Fruit fly (Drosophila melanogaster) whole organism, embryonic: Measurements from ENCODE around the gene Ir93a.

Experiments used
- BtbVII ChIP-seq: fragments of 200-800 bp; sonication (Bioruptor generic); optimal IDR thresholded peaks from 3 replicates; lab custom pipeline; 2017; ENCODE audit warnings: missing biosample characterization, mild to moderate bottlenecking, missing genetic modification characterization
- C15 ChIP-seq: fragments of 200-800 bp; sonication (Bioruptor generic); IDR thresholded peaks from 3 replicates; pipeline ENCODE4 v1.3.6; 2022; ENCODE audit warnings: missing biosample characterization, missing genetic modification characterization
- CG10147 ChIP-seq: fragments of 200-800 bp; sonication (Bioruptor generic); optimal IDR thresholded peaks from 2 replicates; lab custom pipeline; 2019; ENCODE audit warnings: missing biosample characterization, mild to moderate bottlenecking, missing genetic modification characterization, moderate library complexity
- CG11247 ChIP-seq: fragments of 200-800 bp; sonication (Bioruptor generic); IDR thresholded peaks from 2 replicates; pipeline ENCODE4 v1.3.6; 2022; ENCODE audit warnings: missing biosample characterization, missing genetic modification characterization
- CG12391 ChIP-seq: fragments of 200-800 bp; sonication (Bioruptor generic); optimal IDR thresholded peaks from 3 replicates; lab custom pipeline; 2018; ENCODE audit warnings: missing biosample characterization, mild to moderate bottlenecking, missing genetic modification characterization, moderate library complexity
- CG14014 ChIP-seq: fragments of 200-800 bp; sonication (Bioruptor generic); IDR thresholded peaks from 2 replicates; pipeline ENCODE4 v1.3.6; 2022; ENCODE audit warnings: missing biosample characterization, missing genetic modification characterization
- CG15514 ChIP-seq: fragments of 200-800 bp; sonication (Bioruptor generic); optimal IDR thresholded peaks from 3 replicates; lab custom pipeline; 2017; ENCODE audit warnings: missing biosample characterization, missing genetic modification characterization, mild to moderate bottlenecking, moderate library complexity, missing genetic modification reagents
- CG1647 ChIP-seq: fragments of 200-800 bp; sonication (Bioruptor generic); optimal IDR thresholded peaks from 3 replicates; lab custom pipeline; 2016; ENCODE audit warnings: missing biosample characterization, missing genetic modification characterization
- CG17186 ChIP-seq: fragments of 200-800 bp; sonication (Bioruptor generic); optimal IDR thresholded peaks from 3 replicates; lab custom pipeline; 2017; ENCODE audit warnings: missing biosample characterization, missing genetic modification reagents, missing genetic modification characterization
- CG17802 ChIP-seq: fragments of 200-800 bp; sonication (Bioruptor generic); optimal IDR thresholded peaks from 2 replicates; lab custom pipeline; 2018; ENCODE audit warnings: missing biosample characterization, mild to moderate bottlenecking, missing genetic modification characterization, moderate library complexity
- CG18011 ChIP-seq: fragments of 200-800 bp; sonication (Bioruptor generic); optimal IDR thresholded peaks from 2 replicates; lab custom pipeline; 2017; ENCODE audit warnings: missing biosample characterization, missing genetic modification characterization, mild to moderate bottlenecking, moderate library complexity, missing genotype
- CG2712 ChIP-seq: fragments of 200-800 bp; optimal IDR thresholded peaks from 3 replicates; lab custom pipeline; 2019; ENCODE audit warnings: missing biosample characterization, mild to moderate bottlenecking, missing genetic modification characterization, moderate library complexity
- CG3065 ChIP-seq: fragments of 200-800 bp; sonication (Bioruptor generic); optimal IDR thresholded peaks from 2 replicates; lab custom pipeline; 2016; ENCODE audit warnings: missing biosample characterization, missing genetic modification characterization
- CG34376 ChIP-seq: fragments of 200-800 bp; sonication (Bioruptor generic); optimal IDR thresholded peaks from 2 replicates; lab custom pipeline; 2018; ENCODE audit warnings: missing biosample characterization, mild to moderate bottlenecking, missing genetic modification characterization
- CG3726 ChIP-seq: fragments of 200-800 bp; sonication (Bioruptor generic); IDR thresholded peaks from 3 replicates; pipeline ENCODE4, ENCODE4 v1.3.6; 2022; ENCODE audit warnings: missing biosample characterization, missing genetic modification characterization
- CG43689 ChIP-seq: fragments of 200-800 bp; sonication (Bioruptor generic); IDR thresholded peaks from 2 replicates; pipeline ENCODE4 v1.3.6; 2022; ENCODE audit warnings: missing biosample characterization, missing genetic modification characterization
- CG4617 ChIP-seq: fragments of 200-800 bp; sonication (Bioruptor generic); optimal IDR thresholded peaks from 3 replicates; lab custom pipeline; 2016; ENCODE audit warnings: missing biosample characterization, missing genetic modification characterization, borderline replicate concordance
- CG6654 ChIP-seq: fragments of 200-800 bp; sonication (Bioruptor generic); optimal IDR thresholded peaks from 2 replicates; lab custom pipeline; 2017; ENCODE audit warnings: missing biosample characterization, mild to moderate bottlenecking, missing genetic modification characterization
- CG8089 ChIP-seq: fragments of 200-800 bp; sonication (Bioruptor generic); optimal IDR thresholded peaks from 3 replicates; lab custom pipeline; 2016; ENCODE audit warnings: missing biosample characterization, missing genetic modification characterization
- CG8281 ChIP-seq: fragments of 200-800 bp; sonication (Bioruptor generic); optimal IDR thresholded peaks from 2 replicates; lab custom pipeline; 2018; ENCODE audit warnings: missing biosample characterization, mild to moderate bottlenecking, missing genetic modification characterization, moderate library complexity
- CG9797 ChIP-seq: fragments of 200-800 bp; sonication (Bioruptor generic); optimal IDR thresholded peaks from 3 replicates; lab custom pipeline; 2018; ENCODE audit warnings: missing biosample characterization, mild to moderate bottlenecking, missing genetic modification characterization
- CG9932 ChIP-seq: fragments of 200-800 bp; sonication (Bioruptor generic); IDR thresholded peaks from 2 replicates; pipeline ENCODE4 v1.3.6; 2022; ENCODE audit warnings: missing biosample characterization, missing genetic modification characterization
- CTCF ChIP-seq: fragments of 200-800 bp; sonication (Bioruptor generic); optimal IDR thresholded peaks from 2 replicates; lab custom pipeline; 2017; ENCODE audit warnings: missing biosample characterization, mild to moderate bottlenecking, missing genetic modification characterization, moderate library complexity
- D19B ChIP-seq: fragments of 200-800 bp; sonication (Bioruptor generic); optimal IDR thresholded peaks from 2 replicates; lab custom pipeline; 2017; ENCODE audit warnings: missing biosample characterization, mild to moderate bottlenecking, missing genetic modification characterization
- Dfd ChIP-seq, 2 experiments: fragments of >200 bp; optimal IDR thresholded peaks; 2 replicates each; lab custom pipeline; 2017; ENCODE audit warnings: missing biosample characterization in 2 of 2, missing genetic modification characterization in 2 of 2
- Dll ChIP-seq: fragments of 200-800 bp; sonication (Bioruptor generic); IDR thresholded peaks from 4 replicates; pipeline ENCODE4 v1.3.6; 2022; ENCODE audit warnings: missing biosample characterization, missing genetic modification characterization; ENCODE audit not compliant: partially characterized antibody
- Fer2 ChIP-seq: fragments of 200-800 bp; sonication (Bioruptor generic); optimal IDR thresholded peaks from 2 replicates; lab custom pipeline; 2018; ENCODE audit warnings: missing biosample characterization, mild to moderate bottlenecking, missing genetic modification characterization, moderate library complexity
- HLH4C ChIP-seq: fragments of 200-800 bp; sonication (Bioruptor generic); IDR thresholded peaks from 3 replicates; pipeline ENCODE4 v1.3.6; 2022; ENCODE audit warnings: missing biosample characterization, missing genetic modification characterization; ENCODE audit not compliant: partially characterized antibody
- Hmr ChIP-seq: fragments of 200-800 bp; sonication (Bioruptor generic); optimal IDR thresholded peaks from 3 replicates; lab custom pipeline; 2017; ENCODE audit warnings: mild to moderate bottlenecking, missing biosample characterization, missing genetic modification reagents, missing genetic modification characterization
- Myb ChIP-seq: fragments of 200-800 bp; sonication (Bioruptor generic); optimal IDR thresholded peaks from 2 replicates; lab custom pipeline; 2016; ENCODE audit warnings: missing biosample characterization, missing genetic modification characterization
- NfI ChIP-seq: fragments of 200-800 bp; sonication (Bioruptor generic); optimal IDR thresholded peaks from 3 replicates; lab custom pipeline; 2018; ENCODE audit warnings: missing biosample characterization, mild to moderate bottlenecking, missing genetic modification characterization, moderate library complexity
- Sin3A ChIP-seq: fragments of >200 bp; optimal IDR thresholded peaks from 2 replicates; lab custom pipeline; 2018
- Stat92E ChIP-seq, 3 experiments: fragments of >200 bp in 2 of 3; fragments of 200-800 bp in 1 of 3; sonication (Bioruptor generic) in 1 of 3; optimal IDR thresholded peaks; 2 replicates each; lab custom pipeline; 2017 to 2019; ENCODE audit warnings: missing biosample characterization in 3 of 3, missing genetic modification characterization in 3 of 3, mild to moderate bottlenecking in 1 of 3, moderate library complexity in 1 of 3
- bsh ChIP-seq, 2 experiments: fragments of 200-800 bp; sonication (Bioruptor generic); optimal IDR thresholded peaks; 2 replicates each; lab custom pipeline; 2017 to 2018; ENCODE audit warnings: mild to moderate bottlenecking in 2 of 2, missing biosample characterization in 2 of 2, missing genetic modification characterization in 2 of 2, moderate library complexity in 1 of 2
- cad ChIP-seq: fragments of >200 bp; optimal IDR thresholded peaks from 2 replicates; lab custom pipeline; 2017; ENCODE audit warnings: missing biosample characterization, missing genetic modification characterization
- chif ChIP-seq, 2 experiments: fragments of 200-800 bp; sonication (Bioruptor generic); optimal IDR thresholded peaks; 3 replicates each; lab custom pipeline; 2016; ENCODE audit warnings: missing biosample characterization in 2 of 2, missing genetic modification characterization in 2 of 2
- cwo ChIP-seq: fragments of 200-800 bp; sonication (Bioruptor generic); optimal IDR thresholded peaks from 3 replicates; lab custom pipeline; 2017; ENCODE audit warnings: missing biosample characterization, missing genetic modification characterization, mild to moderate bottlenecking, moderate library complexity, missing genetic modification reagents
- dimm ChIP-seq: fragments of 200-800 bp; sonication (Bioruptor generic); IDR thresholded peaks from 2 replicates; pipeline ENCODE4 v1.3.6; 2022; ENCODE audit warnings: missing biosample characterization, missing genetic modification characterization
- hbn ChIP-seq: fragments of 200-800 bp; sonication (Bioruptor generic); IDR thresholded peaks from 2 replicates; pipeline ENCODE4 v1.3.6; 2022; ENCODE audit warnings: missing biosample characterization, missing genetic modification characterization; ENCODE audit not compliant: partially characterized antibody
- kni ChIP-seq: fragments of 200-800 bp; sonication (Bioruptor generic); optimal IDR thresholded peaks from 3 replicates; lab custom pipeline; 2017; ENCODE audit warnings: mild to moderate bottlenecking, missing biosample characterization, missing genetic modification reagents, missing genetic modification characterization
- lbe ChIP-seq: fragments of 200-800 bp; sonication (Bioruptor generic); optimal IDR thresholded peaks from 2 replicates; lab custom pipeline; 2016; ENCODE audit warnings: missing biosample characterization, mild to moderate bottlenecking, missing genetic modification characterization
- nerfin-2 ChIP-seq: fragments of 200-800 bp; sonication (Bioruptor generic); IDR thresholded peaks from 2 replicates; pipeline ENCODE4 v1.3.6; 2022; ENCODE audit warnings: missing biosample characterization, missing genetic modification characterization; ENCODE audit not compliant: partially characterized antibody
- ro ChIP-seq: fragments of 200-800 bp; sonication (Bioruptor generic); IDR thresholded peaks from 2 replicates; pipeline ENCODE4 v1.3.6; 2022; ENCODE audit warnings: missing biosample characterization, missing genetic modification characterization
- sisA ChIP-seq: fragments of 200-800 bp; sonication (Bioruptor generic); IDR thresholded peaks from 2 replicates; pipeline ENCODE4 v1.3.6; 2022; ENCODE audit warnings: missing biosample characterization, missing genetic modification characterization
- sob ChIP-seq: fragments of 200-800 bp; sonication (Bioruptor generic); IDR thresholded peaks from 2 replicates; pipeline ENCODE4 v1.3.6; 2022; ENCODE audit warnings: missing biosample characterization, missing genetic modification characterization
- stc ChIP-seq: fragments of 200-800 bp; sonication (Bioruptor generic); IDR thresholded peaks from 2 replicates; pipeline ENCODE4 v1.3.6; 2022; ENCODE audit warnings: missing biosample characterization, missing genetic modification characterization
- trh ChIP-seq: fragments of 200-800 bp; sonication (Bioruptor generic); optimal IDR thresholded peaks from 2 replicates; lab custom pipeline; 2016; ENCODE audit warnings: missing biosample characterization, missing genetic modification characterization
- ttk ChIP-seq: fragments of 200-800 bp; sonication (Bioruptor generic); IDR thresholded peaks from 2 replicates; pipeline ENCODE4 v2.1.2; 2022; ENCODE audit warnings: missing biosample characterization, missing genetic modification characterization
- vvl ChIP-seq: fragments of 200-800 bp; sonication (Bioruptor generic); IDR thresholded peaks from 2 replicates; pipeline ENCODE4 v1.3.6; 2022; ENCODE audit warnings: missing biosample characterization, missing genetic modification characterization
- zfh2 ChIP-seq: fragments of 200-800 bp; sonication (Bioruptor generic); optimal IDR thresholded peaks from 2 replicates; lab custom pipeline; 2016; ENCODE audit warnings: missing biosample characterization, missing genetic modification characterization

The Ir93a gene

dm6 chr3R:20829416-20830131 is 30.2 kb downstream of the Ir93a start (continued):
- 0 out of 2 replicates have a peak, but pooled peaks have one; percentile 28 for TF ChIP-seq vvl (GFP tag; lab: Robert Waterston, UW)
- TF ChIP-seq CG18011 (GFP tag; lab: Kevin White, UChicago): no peak
- no peak for TF ChIP-seq ro (GFP tag; lab: Robert Waterston, UW)
- no peak for TF ChIP-seq CG6654 (GFP tag; lab: Kevin White, UChicago)
- peak; percentile 61 for TF ChIP-seq CG9932 (GFP tag; lab: Robert Waterston, UW)
- TF ChIP-seq cwo (GFP tag; lab: Kevin White, UChicago): peak; percentile 72
- no peak for TF ChIP-seq HLH4C
- no peak for TF ChIP-seq CG1647 (GFP tag; lab: Kevin White, UChicago)
- no peak for TF ChIP-seq Dfd (GFP tag; optimal IDR thresholded peaks at IDR 0.05; lab: Kevin White, UChicago)
- no peak for TF ChIP-seq CG11247
- peak; percentile 13 for TF ChIP-seq D19B (GFP tag; lab: Kevin White, UChicago)
- TF ChIP-seq ttk: no peak
- no peak for TF ChIP-seq CG34376 (GFP tag; lab: Kevin White, UChicago)
- no peak for TF ChIP-seq dimm (GFP tag; lab: Robert Waterston, UW)
- peak; percentile 52 for TF ChIP-seq CG15514
- TF ChIP-seq Fer2: no peak
- TF ChIP-seq CG3065 (GFP tag; lab: Kevin White, UChicago): no peak
- TF ChIP-seq nerfin-2 (GFP tag; lab: Robert Waterston, UW): no peak
- TF ChIP-seq CG14014 (GFP tag; lab: Robert Waterston, UW): 0 out of 2 replicates have a peak, but pooled peaks have one; percentile 12
- no peak for TF ChIP-seq CG17186
- TF ChIP-seq kni (GFP tag; lab: Kevin White, UChicago): peak; percentile 82
- TF ChIP-seq sisA: no peak
- no peak for TF ChIP-seq zfh2
- TF ChIP-seq CG8089 (GFP tag; lab: Kevin White, UChicago): no peak
- peak; percentile 36 for TF ChIP-seq CG2712 (tag; lab: Kevin White, UChicago)
- TF ChIP-seq hbn: 0 out of 2 replicates have a peak, but pooled peaks have one; percentile 37
- TF ChIP-seq cad (GFP tag; lab: Kevin White, UChicago): no peak
- TF ChIP-seq sob (GFP tag; lab: Robert Waterston, UW): peak; percentile 59; the same call in 1 of the 2 replicates
- TF ChIP-seq CG10147 (GFP tag; lab: Kevin White, UChicago): peak; percentile 32
- no peak for TF ChIP-seq CG3726
- TF ChIP-seq stc: no peak
- no peak for TF ChIP-seq Sin3A (lab: Kevin White, UChicago)
- TF ChIP-seq CTCF (GFP tag; lab: Kevin White, UChicago): no peak
- TF ChIP-seq CG43689 (GFP tag; lab: Robert Waterston, UW): no peak
- no peak for TF ChIP-seq C15 (GFP tag; lab: Robert Waterston, UW)
- no peak for TF ChIP-seq NfI (GFP tag; lab: Kevin White, UChicago)
- no peak for TF ChIP-seq bsh (GFP tag; optimal IDR thresholded peaks at IDR 0.05; lab: Kevin White, UChicago)
- TF ChIP-seq Dll (GFP tag; lab: Robert Waterston, UW): no peak
- no peak for TF ChIP-seq CG8281 (tag; lab: Kevin White, UChicago)
- TF ChIP-seq CG4617 (GFP tag; lab: Kevin White, UChicago): no peak
- TF ChIP-seq CG9797 (GFP tag; lab: Kevin White, UChicago): no peak
- no peak for TF ChIP-seq Myb (GFP tag; lab: Kevin White, UChicago)
- TF ChIP-seq Hmr: no peak
- TF ChIP-seq trh (GFP tag; lab: Kevin White, UChicago): no peak
- TF ChIP-seq CG12391: peak; percentile 45
- no peak for TF ChIP-seq lbe (GFP tag; lab: Kevin White, UChicago)
- TF ChIP-seq Stat92E (GFP tag; optimal IDR thresholded peaks at IDR 0.05; lab: Kevin White, UChicago): no peak
- no peak for TF ChIP-seq BtbVII (GFP tag; lab: Kevin White, UChicago)
- TF ChIP-seq CG17802 (tag; lab: Kevin White, UChicago): no peak
- no peak for TF ChIP-seq chif (GFP tag; optimal IDR thresholded peaks at IDR 0.05; lab: Kevin White, UChicago)
